Fruit fly (Drosophila melanogaster): Measurements from ENCODE around the gene alph.

- TF ChIP-seq CG15336 (GFP tag; IDR thresholded peaks at IDR 0.05) (no peak), CG6792 (GFP tag; optimal IDR thresholded peaks at IDR 0.05) (no peak), CG16779 (tag; optimal IDR thresholded peaks at IDR 0.05) (no peak), Met (GFP tag; optimal IDR thresholded peaks at IDR 0.05) (no peak), esn (GFP tag; optimal IDR thresholded peaks at IDR 0.05) (no peak), Hr39 (GFP tag; optimal IDR thresholded peaks at IDR 0.05) (no peak), CG31627 (GFP tag; optimal IDR thresholded peaks at IDR 0.05) (no peak), Gug (GFP tag; IDR thresholded peaks at IDR 0.05) (no peak), fd85E (GFP tag; optimal IDR thresholded peaks at IDR 0.05) (no peak), CG11294 (GFP tag; IDR thresholded peaks at IDR 0.05) (no peak), vri (GFP tag; optimal IDR thresholded peaks at IDR 0.05) (no peak), lz (GFP tag; optimal IDR thresholded peaks at IDR 0.05) (no peak), dac (GFP tag; optimal IDR thresholded peaks at IDR 0.05) (no peak), Sox102F (GFP tag; optimal IDR thresholded peaks at IDR 0.05) (no peak)
Observed at dm6 chr3R:29550735-29551134, 40.9 kb upstream of the alph start.

All from whole organism, prepupa.